Worm (Caenorhabditis elegans): ENCODE data around the gene argn-1.

argn-1 gene

ce11 chrX:5628432-5628977, 1.3 kb upstream of the argn-1 start (continued):
- TF ChIP-seq egl-27 (tag; optimal IDR thresholded peaks at IDR 0.05): no peak
- TF ChIP-seq crh-2 (tag; optimal IDR thresholded peaks at IDR 0.05): no peak
- no peak for TF ChIP-seq nhr-6 (tag; optimal IDR thresholded peaks at IDR 0.05)
- no peak for TF ChIP-seq peb-1 (tag; optimal IDR thresholded peaks at IDR 0.05)
- no peak for TF ChIP-seq fos-1 (tag; optimal IDR thresholded peaks at IDR 0.05)
- TF ChIP-seq C34F6.9 (tag; optimal IDR thresholded peaks at IDR 0.05): no peak
- TF ChIP-seq lin-39 (tag; optimal IDR thresholded peaks at IDR 0.05): no peak
- TF ChIP-seq ztf-11 (tag; optimal IDR thresholded peaks at IDR 0.05): no peak
- no peak for TF ChIP-seq nhr-11 (tag; optimal IDR thresholded peaks at IDR 0.05)
- peak; percentile 43 for TF ChIP-seq Y55F3AM.14 (GFP tag; optimal IDR thresholded peaks at IDR 0.05)
- no peak for TF ChIP-seq aly-2 (tag; optimal IDR thresholded peaks at IDR 0.05)
- peak; percentile 52 for TF ChIP-seq sma-3 (GFP tag; optimal IDR thresholded peaks at IDR 0.05)
- TF ChIP-seq alr-1 (tag; optimal IDR thresholded peaks at IDR 0.05): no peak
- no peak for TF ChIP-seq nhr-237 (tag; optimal IDR thresholded peaks at IDR 0.05)
- TF ChIP-seq mdl-1 (tag; optimal IDR thresholded peaks at IDR 0.05): peak; percentile 48 to 61
- TF ChIP-seq unc-55 (GFP tag; optimal IDR thresholded peaks at IDR 0.05): no peak
- no peak for TF ChIP-seq unc-39 (tag; optimal IDR thresholded peaks at IDR 0.05)
- no peak for TF ChIP-seq R02D3.7 (tag; optimal IDR thresholded peaks at IDR 0.05)
- no peak for TF ChIP-seq lin-13 (GFP tag; optimal IDR thresholded peaks at IDR 0.05)
- peak; percentile 5 for TF ChIP-seq F13H6.1 (tag; optimal IDR thresholded peaks at IDR 0.05)
- TF ChIP-seq skn-1 (tag; optimal IDR thresholded peaks at IDR 0.05): no peak
- TF ChIP-seq sem-4 (tag; optimal IDR thresholded peaks at IDR 0.05): no peak
- no peak for TF ChIP-seq dmd-4 (tag; optimal IDR thresholded peaks at IDR 0.05)
- peak; percentile 40 for TF ChIP-seq blmp-1 (tag; optimal IDR thresholded peaks at IDR 0.05; ENCODE audit: insufficient read depth)
- no peak for TF ChIP-seq ceh-16 (tag; optimal IDR thresholded peaks at IDR 0.05)

- peak; percentile 46 for TF ChIP-seq blmp-1 (tag; optimal IDR thresholded peaks at IDR 0.05; ENCODE audit: insufficient read depth)
- peak; percentile 34 for TF ChIP-seq nhr-25 (tag; optimal IDR thresholded peaks at IDR 0.05)
- no peak for TF ChIP-seq peb-1 (tag; optimal IDR thresholded peaks at IDR 0.05)
- no peak for TF ChIP-seq unc-39 (tag; optimal IDR thresholded peaks at IDR 0.05)
- peak; percentile 17 for TF ChIP-seq fos-1 (tag; optimal IDR thresholded peaks at IDR 0.05)
- no peak for TF ChIP-seq snpc-4 (tag; optimal IDR thresholded peaks at IDR 0.05)
- TF ChIP-seq ztf-1 (GFP tag; conservative IDR thresholded peaks at IDR 0.05): no peak
- TF ChIP-seq nhr-12 (tag; optimal IDR thresholded peaks at IDR 0.05): no peak
- no peak for TF ChIP-seq lsy-2 (tag; optimal IDR thresholded peaks at IDR 0.05)
- peak; percentile 55 for TF ChIP-seq mab-5 (tag; optimal IDR thresholded peaks at IDR 0.05)
- TF ChIP-seq lin-39 (tag; optimal IDR thresholded peaks at IDR 0.05): no peak
- TF ChIP-seq nhr-77 (tag; optimal IDR thresholded peaks at IDR 0.05): no peak
- no peak for TF ChIP-seq C34F6.9 (tag; optimal IDR thresholded peaks at IDR 0.05)
- no peak for TF ChIP-seq zag-1 (tag; optimal IDR thresholded peaks at IDR 0.05)
- TF ChIP-seq aly-2 (tag; optimal IDR thresholded peaks at IDR 0.05): no peak
- peak; percentile 52 for TF ChIP-seq nhr-21 (tag; optimal IDR thresholded peaks at IDR 0.05)
- no peak for TF ChIP-seq nhr-6 (tag; optimal IDR thresholded peaks at IDR 0.05)
- peak; percentile 27 for TF ChIP-seq sma-9 (GFP tag; optimal IDR thresholded peaks at IDR 0.05)
- TF ChIP-seq sma-9 (tag; optimal IDR thresholded peaks at IDR 0.05): no peak
These were observed 1.2 kb downstream of the argn-1 start for ce11 chrX:5631008-5631407.

ce11 chrX:5631626-5632025, 1.8 kb downstream of the argn-1 start, which contains the start of gene T22B7.8:
Gene T22B7.8 (plus strand): TSS chrX:5631926.
- peak; percentile 11 for TF ChIP-seq fos-1 (tag; optimal IDR thresholded peaks at IDR 0.05)
- TF ChIP-seq ama-1 (optimal IDR thresholded peaks at IDR 0.05): no peak

ce11 chrX:5639562-5639961, 9.7 kb downstream of the argn-1 start:
- TF ChIP-seq ZK546.5 (tag; optimal IDR thresholded peaks at IDR 0.05) (no peak), egl-27 (tag; optimal IDR thresholded peaks at IDR 0.05) (no peak), nhr-11 (tag; optimal IDR thresholded peaks at IDR 0.05) (no peak), gmeb-1 (tag; optimal IDR thresholded peaks at IDR 0.05) (no peak), elt-3 (tag; optimal IDR thresholded peaks at IDR 0.05) (no peak), F13H6.1 (tag; optimal IDR thresholded peaks at IDR 0.05) (no peak), lin-13 (GFP tag; optimal IDR thresholded peaks at IDR 0.05) (no peak), nhr-25 (tag; optimal IDR thresholded peaks at IDR 0.05) (no peak), alr-1 (tag; optimal IDR thresholded peaks at IDR 0.05) (no peak), nhr-6 (tag; optimal IDR thresholded peaks at IDR 0.05) (no peak), crh-2 (tag; optimal IDR thresholded peaks at IDR 0.05) (no peak), nhr-77 (tag; optimal IDR thresholded peaks at IDR 0.05) (no peak), nhr-21 (tag; optimal IDR thresholded peaks at IDR 0.05) (no peak), sma-9 (GFP tag; optimal IDR thresholded peaks at IDR 0.05) (no peak), sma-9 (tag; optimal IDR thresholded peaks at IDR 0.05) (no peak), Y55F3AM.14 (GFP tag; optimal IDR thresholded peaks at IDR 0.05) (no peak), ama-1 (optimal IDR thresholded peaks at IDR 0.05) (no peak), lin-39 (tag; optimal IDR thresholded peaks at IDR 0.05) (no peak), sma-3 (GFP tag; optimal IDR thresholded peaks at IDR 0.05) (no peak)
